Fruit fly (Drosophila melanogaster) whole organism, pupa: ENCODE results near the gene CG15021.

ENCODE experiments used
- CG10348 ChIP-seq: fragments of 200-800 bp; sonication (Bioruptor generic); IDR thresholded peaks from 2 replicates; pipeline ENCODE4 v1.3.6; 2022; ENCODE audit warnings: missing biosample characterization, missing genetic modification characterization
- CG12605 ChIP-seq: fragments of 200-800 bp; sonication (Bioruptor generic); IDR thresholded peaks from 2 replicates; pipeline ENCODE4 v1.3.6; 2022; ENCODE audit warnings: missing biosample characterization, missing genetic modification characterization
- CG13204 ChIP-seq: fragments of 200-800 bp; sonication (Bioruptor generic); optimal IDR thresholded peaks from 2 replicates; lab custom pipeline; 2018; ENCODE audit warnings: missing biosample characterization, mild to moderate bottlenecking, missing genetic modification characterization, moderate library complexity
- CG14655 ChIP-seq: fragments of 200-800 bp; sonication (Bioruptor generic); optimal IDR thresholded peaks from 3 replicates; lab custom pipeline; 2017; ENCODE audit warnings: mild to moderate bottlenecking, missing biosample characterization, missing genetic modification reagents, missing genetic modification characterization
- CG15710 ChIP-seq: fragments of 200-800 bp; sonication (Bioruptor generic); optimal IDR thresholded peaks from 2 replicates; lab custom pipeline; 2018; ENCODE audit warnings: missing biosample characterization, mild to moderate bottlenecking, missing genetic modification characterization, moderate library complexity
- CG17806 ChIP-seq: fragments of 200-800 bp; sonication (Bioruptor generic); optimal IDR thresholded peaks from 2 replicates; lab custom pipeline; 2018; ENCODE audit warnings: missing biosample characterization, mild to moderate bottlenecking, missing genetic modification characterization, moderate library complexity
- CG32121 ChIP-seq: fragments of 200-800 bp; sonication (Bioruptor generic); IDR thresholded peaks from 2 replicates; pipeline ENCODE4 v1.3.6; 2022; ENCODE audit warnings: missing biosample characterization, missing genetic modification characterization
- CG34367 ChIP-seq: fragments of 200-800 bp; sonication (Bioruptor generic); optimal IDR thresholded peaks from 2 replicates; lab custom pipeline; 2018; ENCODE audit warnings: missing biosample characterization, mild to moderate bottlenecking, missing genetic modification characterization
- CG4496 ChIP-seq: fragments of 200-800 bp; sonication (Bioruptor generic); IDR thresholded peaks from 3 replicates; pipeline ENCODE4 v1.3.6; 2022; ENCODE audit warnings: missing biosample characterization, missing genetic modification characterization
- CG8159 ChIP-seq: fragments of 200-800 bp; sonication (Bioruptor generic); optimal IDR thresholded peaks from 3 replicates; lab custom pipeline; 2018; ENCODE audit warnings: missing biosample characterization, mild to moderate bottlenecking, missing genetic modification characterization, moderate library complexity
- CG8301 ChIP-seq: fragments of 200-800 bp; sonication (Bioruptor generic); optimal IDR thresholded peaks from 2 replicates; lab custom pipeline; 2018; ENCODE audit warnings: missing biosample characterization, mild to moderate bottlenecking, missing genetic modification characterization
- CG9948 ChIP-seq: fragments of 200-800 bp; sonication (Bioruptor generic); optimal IDR thresholded peaks from 2 replicates; lab custom pipeline; 2018; ENCODE audit warnings: missing biosample characterization, mild to moderate bottlenecking, missing genetic modification characterization, moderate library complexity
- D1 ChIP-seq: fragments of 200-800 bp; sonication (Bioruptor generic); optimal IDR thresholded peaks from 2 replicates; lab custom pipeline; 2018; ENCODE audit warnings: missing biosample characterization, mild to moderate bottlenecking, missing genetic modification characterization, moderate library complexity
- EcR ChIP-seq: fragments of 200-800 bp; sonication (Bioruptor generic); optimal IDR thresholded peaks from 3 replicates; lab custom pipeline; 2019; ENCODE audit warnings: missing biosample characterization, missing genetic modification characterization, mild to moderate bottlenecking, moderate library complexity, missing genetic modification reagents
- Ets98B ChIP-seq: fragments of 200-800 bp; sonication (Bioruptor generic); IDR thresholded peaks from 2 replicates; pipeline ENCODE4 v1.3.6; 2022; ENCODE audit warnings: missing biosample characterization, missing genetic modification characterization
- Pif1A ChIP-seq: fragments of 200-800 bp; sonication (Bioruptor generic); optimal IDR thresholded peaks from 3 replicates; lab custom pipeline; 2016; ENCODE audit warnings: missing biosample characterization, missing genetic modification characterization
- Pif1B ChIP-seq: fragments of 200-800 bp; sonication (Bioruptor generic); optimal IDR thresholded peaks from 3 replicates; lab custom pipeline; 2016; ENCODE audit warnings: missing biosample characterization, missing genetic modification characterization
- Snoo ChIP-seq: fragments of 200-800 bp; sonication (Bioruptor generic); optimal IDR thresholded peaks from 3 replicates; lab custom pipeline; 2017; ENCODE audit warnings: missing biosample characterization, mild to moderate bottlenecking, missing genetic modification characterization, inconsistent platforms
- fd96Ca ChIP-seq: fragments of 200-800 bp; sonication (Bioruptor generic); IDR thresholded peaks from 3 replicates; pipeline ENCODE4 v1.3.6; 2022; ENCODE audit warnings: missing biosample characterization, missing genetic modification characterization
- gl ChIP-seq: fragments of 200-800 bp; sonication (Bioruptor generic); optimal IDR thresholded peaks from 2 replicates; lab custom pipeline; 2018; ENCODE audit warnings: missing biosample characterization, mild to moderate bottlenecking, missing genetic modification characterization
- rn ChIP-seq: fragments of 200-800 bp; sonication (Bioruptor generic); IDR thresholded peaks from 2 replicates; pipeline ENCODE4 v1.3.6; 2022; ENCODE audit warnings: missing biosample characterization, missing genetic modification characterization

CG15021 gene

DNA sequence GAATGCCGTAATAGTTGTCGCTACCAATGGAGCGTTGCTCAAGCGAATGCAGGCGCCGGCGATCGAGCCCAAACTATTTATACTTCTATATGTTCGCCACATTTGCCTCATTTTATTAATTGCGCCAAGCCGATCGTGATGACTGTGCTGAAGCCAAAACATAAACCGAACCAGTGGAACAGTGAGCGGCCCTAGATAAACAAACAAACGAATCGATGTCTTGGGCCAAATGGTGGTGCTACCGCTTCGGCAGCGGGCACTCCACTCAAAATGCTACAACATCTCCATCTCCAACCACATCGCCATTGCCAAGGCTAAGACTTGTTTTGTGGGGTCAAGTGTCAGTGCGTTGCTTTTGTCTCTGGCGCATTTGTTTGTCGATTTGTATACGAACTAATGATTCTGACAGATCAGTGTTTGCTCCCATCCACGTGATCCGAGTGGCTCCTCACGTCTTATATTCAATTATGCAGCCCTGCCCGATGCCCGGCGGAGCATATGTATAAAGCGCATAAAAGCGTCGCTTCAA lies 27.3 kb downstream of the CG15021 start, which contains the start of gene CG15024:
Gene CG15024 (minus strand): TSS at position 51 of the 529 bp plus-strand sequence.
- no peak for TF ChIP-seq CG14655

DNA sequence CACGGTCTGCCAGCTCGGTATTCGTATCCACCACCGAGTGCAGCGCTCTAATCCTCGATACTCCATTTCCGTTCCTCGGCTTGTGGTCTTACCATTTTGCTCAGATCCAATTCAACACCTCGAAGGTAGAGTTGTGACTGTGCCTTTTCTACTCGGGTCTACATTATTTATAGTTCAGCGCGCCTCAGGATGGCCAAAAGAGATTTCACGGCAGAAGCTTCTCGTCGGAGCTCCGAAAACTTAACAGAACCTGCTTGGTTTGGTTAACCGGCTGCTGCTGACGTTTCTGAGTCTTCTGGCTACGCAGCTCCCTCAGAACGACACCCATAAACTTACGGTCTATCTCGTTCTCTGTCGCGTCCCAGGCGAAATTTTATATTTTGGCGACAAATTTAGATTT lies 30.0 kb downstream of the CG15021 start, which contains the start of gene CG32241:
Gene CG32241 (minus strand): TSS at position 101 of the 400 bp plus-strand sequence.
- TF ChIP-seq Pif1A (GFP tag; lab: Kevin White, UChicago) (no peak), CG15710 (tag; lab: Kevin White, UChicago) (no peak), fd96Ca (GFP tag; lab: Robert Waterston, UW) (no peak), CG12605 (GFP tag; lab: Robert Waterston, UW) (no peak), CG8301 (tag; lab: Kevin White, UChicago) (no peak), Ets98B (GFP tag; lab: Robert Waterston, UW) (no peak), CG34367 (tag; lab: Kevin White, UChicago) (no peak), EcR (GFP tag; lab: Kevin White, UChicago) (no peak), CG10348 (GFP tag; lab: Robert Waterston, UW) (no peak), gl (no peak), D1 (no peak), CG4496 (GFP tag; lab: Robert Waterston, UW) (no peak), CG32121 (GFP tag; lab: Robert Waterston, UW) (no peak), CG14655 (no peak), CG9948 (tag; lab: Kevin White, UChicago) (no peak), CG13204 (GFP tag; lab: Kevin White, UChicago) (no peak), rn (GFP tag; lab: Robert Waterston, UW) (no peak), Snoo (tag; lab: Kevin White, UChicago) (no peak)
- TF ChIP-seq, all 21 proteins: peak for 0

DNA sequence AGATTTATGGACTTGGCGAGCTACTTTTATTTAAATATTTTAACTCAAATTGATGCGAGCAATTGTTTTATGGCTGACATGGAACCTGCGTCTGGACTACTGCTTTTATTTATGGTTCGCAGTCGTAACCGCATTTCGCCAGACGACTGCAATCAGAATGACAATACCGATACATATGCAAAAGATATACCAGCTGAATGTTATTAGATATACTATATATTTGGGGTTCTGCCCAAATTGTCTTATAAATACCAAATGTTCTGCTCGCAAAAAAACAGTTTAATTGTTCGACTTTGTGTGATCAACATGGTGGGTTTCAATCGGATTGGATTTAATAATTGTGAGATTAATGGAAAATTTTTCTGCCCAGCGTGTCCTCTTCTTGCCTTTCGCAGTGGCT lies 33.2 kb downstream of the CG15021 start, which contains the start of gene CG32249:
Gene CG32249 (plus strand): TSS at position 301 of the 400 bp plus-strand sequence.
- TF ChIP-seq CG9948 (tag; lab: Kevin White, UChicago), result no peak
- TF ChIP-seq CG15710 (tag; lab: Kevin White, UChicago), result no peak
- TF ChIP-seq CG10348 (GFP tag; lab: Robert Waterston, UW), result no peak
- TF ChIP-seq Ets98B (GFP tag; lab: Robert Waterston, UW), result no peak
- TF ChIP-seq fd96Ca (GFP tag; lab: Robert Waterston, UW), result no peak
- no peak for TF ChIP-seq CG4496 (GFP tag; lab: Robert Waterston, UW)
- TF ChIP-seq CG32121 (GFP tag; lab: Robert Waterston, UW), result no peak
- TF ChIP-seq CG14655, result no peak
- TF ChIP-seq D1, result no peak
- TF ChIP-seq Pif1B (GFP tag; lab: Kevin White, UChicago), result no peak
- no peak for TF ChIP-seq CG8159 (tag; lab: Kevin White, UChicago)
- no peak for TF ChIP-seq CG8301 (tag; lab: Kevin White, UChicago)
- no peak for TF ChIP-seq EcR (GFP tag; lab: Kevin White, UChicago)
- no peak for TF ChIP-seq gl
- TF ChIP-seq Pif1A (GFP tag; lab: Kevin White, UChicago), result no peak
- no peak for TF ChIP-seq CG13204 (GFP tag; lab: Kevin White, UChicago)
- TF ChIP-seq CG17806, result no peak
- TF ChIP-seq CG12605 (GFP tag; lab: Robert Waterston, UW), result no peak
- TF ChIP-seq rn (GFP tag; lab: Robert Waterston, UW), result no peak
- TF ChIP-seq Snoo (tag; lab: Kevin White, UChicago), result no peak

DNA sequence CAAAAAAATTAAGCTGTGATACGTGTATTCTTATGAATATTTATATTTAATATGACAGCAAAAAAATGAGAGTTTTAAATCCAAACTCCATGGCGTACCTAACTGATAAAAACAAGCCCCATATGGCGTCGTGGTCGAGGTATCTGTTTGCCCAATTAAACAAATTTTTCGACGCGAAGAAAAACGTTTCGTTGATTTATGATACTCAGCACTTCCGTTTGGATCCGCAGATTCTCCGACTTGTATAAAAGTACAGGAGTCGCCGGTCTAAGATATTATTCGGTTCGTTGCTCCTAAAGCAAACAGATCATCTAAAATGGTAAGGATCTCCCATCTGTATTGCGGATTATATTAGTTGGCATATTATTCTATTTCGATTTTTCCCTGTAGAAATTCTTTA lies 34.9 kb downstream of the CG15021 start, which contains the start of gene CG32248:
Gene CG32248 (plus strand): TSS at position 301 of the 400 bp plus-strand sequence.
- TF ChIP-seq CG32121 (GFP tag; lab: Robert Waterston, UW) (no peak), CG9948 (tag; lab: Kevin White, UChicago) (no peak), CG10348 (GFP tag; lab: Robert Waterston, UW) (no peak), gl (no peak), rn (GFP tag; lab: Robert Waterston, UW) (no peak), CG14655 (no peak), EcR (GFP tag; lab: Kevin White, UChicago) (no peak), Snoo (tag; lab: Kevin White, UChicago) (no peak), CG8159 (tag; lab: Kevin White, UChicago) (no peak), CG4496 (GFP tag; lab: Robert Waterston, UW) (no peak), Pif1B (GFP tag; lab: Kevin White, UChicago) (no peak), CG15710 (tag; lab: Kevin White, UChicago) (no peak)

DNA sequence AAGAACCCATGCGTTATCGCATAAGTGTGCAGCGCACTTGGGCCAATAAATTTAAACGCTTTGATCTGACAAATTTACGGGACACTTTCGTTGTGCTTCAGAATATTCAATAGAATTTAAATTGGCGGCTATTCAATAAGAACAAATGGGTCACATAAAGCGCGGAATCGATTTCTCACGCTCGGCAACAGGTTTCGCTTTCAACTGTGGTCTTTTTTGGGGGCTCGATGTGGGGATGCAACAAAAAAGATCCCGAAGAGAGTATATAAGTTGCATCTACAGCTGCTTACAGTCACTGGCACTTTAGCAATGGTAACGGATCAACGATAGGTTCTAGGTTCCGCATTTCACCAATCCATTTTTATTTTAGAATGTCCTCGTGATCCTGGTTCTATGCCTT lies 36.2 kb downstream of the CG15021 start, which contains the start of gene CG11349:
Gene CG11349 (plus strand): TSS at position 301 of the 400 bp plus-strand sequence.
- TF ChIP-seq EcR (GFP tag; lab: Kevin White, UChicago) (no peak), Ets98B (GFP tag; lab: Robert Waterston, UW) (no peak), CG12605 (GFP tag; lab: Robert Waterston, UW) (no peak), CG34367 (tag; lab: Kevin White, UChicago) (no peak), CG13204 (GFP tag; lab: Kevin White, UChicago) (no peak), Pif1B (GFP tag; lab: Kevin White, UChicago) (no peak), CG4496 (GFP tag; lab: Robert Waterston, UW) (no peak), fd96Ca (GFP tag; lab: Robert Waterston, UW) (no peak), rn (GFP tag; lab: Robert Waterston, UW) (no peak), CG10348 (GFP tag; lab: Robert Waterston, UW) (no peak), CG8301 (tag; lab: Kevin White, UChicago) (no peak), CG9948 (tag; lab: Kevin White, UChicago) (no peak), gl (no peak), D1 (no peak), Pif1A (GFP tag; lab: Kevin White, UChicago) (no peak), CG17806 (no peak)
- TF ChIP-seq, all 21 proteins: peak for 0
